Worm (Caenorhabditis elegans): ENCODE measurements around the gene F40H6.5.

The F40H6.5 gene

DNA sequence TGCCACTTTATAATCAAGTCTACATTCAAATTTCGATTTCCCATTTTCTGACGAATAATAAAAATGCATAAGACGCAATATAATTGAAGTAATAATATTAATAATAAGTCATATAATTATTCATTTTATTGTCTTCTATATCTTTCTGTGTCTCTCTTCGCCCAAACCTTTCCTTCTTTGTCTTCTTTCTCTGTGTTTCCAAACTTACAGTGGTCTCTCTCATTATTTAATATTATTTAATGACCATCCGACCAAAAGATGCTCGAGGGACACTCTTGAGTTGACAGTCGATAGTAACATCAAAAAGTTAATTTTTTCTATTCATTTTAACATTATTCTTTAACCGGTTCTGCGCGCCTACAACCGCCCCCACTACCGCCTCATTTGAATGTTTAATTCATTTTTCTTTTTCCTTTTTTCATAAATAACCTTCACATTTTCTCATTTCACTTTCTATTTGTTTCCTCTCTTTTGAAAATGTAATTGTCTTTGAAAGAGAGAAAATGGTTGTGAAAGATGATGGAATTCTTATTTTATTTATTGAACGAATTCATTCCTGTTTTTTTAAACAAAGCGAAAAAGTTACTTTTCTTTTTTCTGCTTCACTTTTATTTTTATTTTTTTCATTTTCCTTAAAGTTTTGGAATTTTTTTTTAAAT lies 18.2 kb upstream of the F40H6.5 start:
- TF ChIP-seq unc-55 (GFP tag; optimal IDR thresholded peaks at IDR 0.05), result no peak
- TF ChIP-seq unc-42 (tag; optimal IDR thresholded peaks at IDR 0.05), result peak; percentile 60

DNA sequence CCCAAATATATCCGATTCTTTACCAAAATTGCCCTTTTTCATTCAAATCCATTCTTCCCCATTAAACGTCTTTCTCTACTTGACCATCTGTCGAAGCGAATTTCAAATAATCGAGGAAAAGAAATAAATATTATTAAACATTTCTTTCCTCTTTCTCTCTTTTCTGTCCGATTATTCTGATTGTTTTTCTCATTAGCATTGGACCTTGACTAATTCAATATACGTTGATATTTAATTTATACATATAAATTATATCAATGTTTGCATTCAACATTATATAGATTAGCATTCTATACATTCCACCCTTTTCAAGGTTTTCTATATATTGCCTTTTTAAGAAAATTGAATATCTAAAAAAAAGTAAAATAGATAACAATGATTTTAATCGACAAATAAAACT lies 17.3 kb upstream of the F40H6.5 start:
- peak; percentile 72 for TF ChIP-seq pax-1 (tag; optimal IDR thresholded peaks at IDR 0.05)
- TF ChIP-seq unc-42 (tag; optimal IDR thresholded peaks at IDR 0.05), result no peak

DNA sequence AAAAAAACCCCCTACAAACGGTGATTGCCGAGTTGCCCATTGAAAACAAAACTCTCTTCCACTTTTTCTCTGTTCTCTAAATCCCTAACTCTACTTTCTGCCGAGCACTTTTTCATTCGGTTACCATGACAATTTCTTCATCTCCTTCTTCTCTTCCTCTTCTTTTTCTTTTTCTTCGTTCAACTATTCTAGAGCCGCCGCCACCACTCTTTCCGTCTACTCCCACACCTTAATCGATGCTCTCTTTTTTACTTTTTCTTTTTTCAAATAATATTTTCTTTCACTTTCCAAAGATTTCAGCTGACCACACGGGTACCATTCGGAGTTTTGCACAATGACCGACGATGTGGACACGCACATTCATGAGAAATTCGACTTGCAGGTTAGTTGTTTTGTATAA lies 12.0 kb upstream of the F40H6.5 start, which contains the start of gene mapk-15:
Gene mapk-15, plus strand, starts transcription at position 301 of the 400 bp plus-strand sequence.
- TF ChIP-seq ceh-45 (GFP tag; IDR thresholded peaks at IDR 0.05) (no peak), sox-2 (GFP tag; IDR thresholded peaks at IDR 0.05) (no peak), che-1 (tag; optimal IDR thresholded peaks at IDR 0.05) (no peak), C08G9.2 (tag; optimal IDR thresholded peaks at IDR 0.05) (no peak), zip-5 (tag; optimal IDR thresholded peaks at IDR 0.05) (no peak), ceh-18 (tag; optimal IDR thresholded peaks at IDR 0.05) (no peak), C38D4.7 (GFP tag; optimal IDR thresholded peaks at IDR 0.05) (no peak), ref-2 (tag; optimal IDR thresholded peaks at IDR 0.05) (no peak), ahr-1 (tag; optimal IDR thresholded peaks at IDR 0.05) (no peak), gmeb-2 (tag; optimal IDR thresholded peaks at IDR 0.05) (no peak), hlh-30 (tag; optimal IDR thresholded peaks at IDR 0.05; ENCODE audit: insufficient read depth) (no peak), eyg-1 (tag; optimal IDR thresholded peaks at IDR 0.05) (no peak)

ce11 chrIII:6056770-6057169 lies 1.2 kb upstream of the F40H6.5 start, which contains the start of gene clc-10:
clc-10 (plus strand) TSS chrIII:6057070.
- no peak for TF ChIP-seq C38D4.7 (GFP tag; optimal IDR thresholded peaks at IDR 0.05)
- TF ChIP-seq fkh-6 (tag; optimal IDR thresholded peaks at IDR 0.05), result no peak
- no peak for TF ChIP-seq ceh-6 (GFP tag; optimal IDR thresholded peaks at IDR 0.05)
- no peak for TF ChIP-seq ceh-24 (tag; optimal IDR thresholded peaks at IDR 0.05)
- no peak for TF ChIP-seq ceh-34 (tag; optimal IDR thresholded peaks at IDR 0.05)
- no peak for TF ChIP-seq ceh-9 (tag; optimal IDR thresholded peaks at IDR 0.05)
- TF ChIP-seq ceh-22 (tag; optimal IDR thresholded peaks at IDR 0.05), result no peak
- TF ChIP-seq hlh-15 (tag; optimal IDR thresholded peaks at IDR 0.05), result no peak
- TF ChIP-seq pat-9 (tag; optimal IDR thresholded peaks at IDR 0.05), result no peak
- no peak for TF ChIP-seq ref-2 (tag; optimal IDR thresholded peaks at IDR 0.05)
- TF ChIP-seq pag-3 (tag; optimal IDR thresholded peaks at IDR 0.05; ENCODE audit: borderline replicate concordance), result no peak
- TF ChIP-seq tbx-7 (tag; optimal IDR thresholded peaks at IDR 0.05), result no peak

ce11 chrIII:6056179-6056578 lies 573 bp upstream of the F40H6.5 start:
- no peak for TF ChIP-seq ceh-24 (tag; optimal IDR thresholded peaks at IDR 0.05)
- TF ChIP-seq tbx-7 (tag; optimal IDR thresholded peaks at IDR 0.05), result no peak
- TF ChIP-seq nhr-232 (tag; optimal IDR thresholded peaks at IDR 0.05), result no peak
- no peak for TF ChIP-seq rnt-1 (tag; optimal IDR thresholded peaks at IDR 0.05)
- no peak for TF ChIP-seq K09A11.1 (tag; optimal IDR thresholded peaks at IDR 0.05; ENCODE audit: insufficient read depth)
- no peak for TF ChIP-seq ets-4 (tag; optimal IDR thresholded peaks at IDR 0.05)
- no peak for TF ChIP-seq sox-2 (GFP tag; IDR thresholded peaks at IDR 0.05)
- TF ChIP-seq mec-3 (tag; optimal IDR thresholded peaks at IDR 0.05; ENCODE audit: borderline replicate concordance), result no peak
- TF ChIP-seq F13H6.1 (tag; optimal IDR thresholded peaks at IDR 0.05), result no peak
- no peak for TF ChIP-seq nfya-1 (tag; optimal IDR thresholded peaks at IDR 0.05)

- TF ChIP-seq elt-2 (tag; optimal IDR thresholded peaks at IDR 0.05), result peak; percentile 57
- TF ChIP-seq sdc-2 (tag; optimal IDR thresholded peaks at IDR 0.05), result no peak
Measured at ce11 chrIII:6046881-6047280, 8.7 kb downstream of the F40H6.5 start, which contains the start of gene tbx-11. tbx-11 (minus strand) TSS chrIII:6046981.

Data from whole organism, late embryonic.